Fruit fly (Drosophila melanogaster) Kc167 (cell line): Measurements from ENCODE around the gene RpL7.

ENCODE experiments used
- Myc ChIP-seq: fragments of >200 bp; optimal IDR thresholded peaks from 2 replicates; lab custom pipeline; 2017; ENCODE audit warnings: missing external identifiers
- Sin3A ChIP-seq: fragments of >200 bp; optimal IDR thresholded peaks from 2 replicates; lab custom pipeline; 2018; ENCODE audit warnings: missing external identifiers
- h ChIP-seq: fragments of >200 bp; optimal IDR thresholded peaks from 3 replicates; lab custom pipeline; 2018; ENCODE audit warnings: missing external identifiers
- insv ChIP-seq: fragments of >200 bp; optimal IDR thresholded peaks from 3 replicates; lab custom pipeline; 2018; ENCODE audit warnings: missing external identifiers
- psq ChIP-seq: fragments of >200 bp; optimal IDR thresholded peaks from 2 replicates; lab custom pipeline; 2017; ENCODE audit warnings: missing external identifiers
- ttk ChIP-seq: sonication (Bioruptor generic); optimal IDR thresholded peaks from 2 replicates; lab custom pipeline; 2017; ENCODE audit warnings: missing external identifiers

RpL7 gene

DNA sequence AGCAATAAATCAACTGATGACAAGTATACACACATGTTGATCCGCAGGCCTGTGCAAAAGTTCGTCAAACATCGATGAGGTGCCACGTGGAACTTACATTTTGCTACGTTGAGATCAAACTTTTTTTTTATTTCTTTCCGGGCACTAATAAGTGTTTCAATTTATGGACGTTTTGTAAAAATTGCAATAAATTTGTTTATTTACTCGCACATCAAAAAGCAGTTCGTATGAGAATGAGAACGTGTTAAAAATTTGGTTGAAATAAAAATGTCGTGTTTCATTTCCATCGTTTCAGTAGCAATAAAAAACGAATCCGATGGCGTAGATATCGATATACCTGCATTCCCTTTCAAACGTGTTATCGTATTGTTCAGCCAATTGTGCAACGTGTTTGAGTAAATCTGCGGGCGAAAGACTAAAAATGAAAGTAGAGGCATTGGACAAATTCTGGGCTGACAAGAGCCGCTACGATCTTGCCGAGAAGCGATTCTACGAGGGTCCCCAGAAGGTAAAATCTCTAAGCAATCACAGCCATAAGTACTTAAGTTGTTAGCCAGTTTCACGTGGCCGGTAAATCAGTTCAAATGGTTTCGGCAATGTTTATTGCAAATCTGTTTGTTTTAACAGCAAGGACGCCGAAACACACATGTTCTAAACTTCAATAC lies 31.5 kb downstream of the RpL7 start, which contains the start of gene eEF1delta:
Gene eEF1delta (plus strand): TSS at position 356 of the 665 bp plus-strand sequence.
- TF ChIP-seq h (no peak), Myc (lab: Kevin White, UChicago) (no peak), ttk (no peak), insv (lab: Kevin White, UChicago) (no peak), Sin3A (lab: Kevin White, UChicago) (no peak), psq (lab: Kevin White, UChicago) (no peak)

DNA sequence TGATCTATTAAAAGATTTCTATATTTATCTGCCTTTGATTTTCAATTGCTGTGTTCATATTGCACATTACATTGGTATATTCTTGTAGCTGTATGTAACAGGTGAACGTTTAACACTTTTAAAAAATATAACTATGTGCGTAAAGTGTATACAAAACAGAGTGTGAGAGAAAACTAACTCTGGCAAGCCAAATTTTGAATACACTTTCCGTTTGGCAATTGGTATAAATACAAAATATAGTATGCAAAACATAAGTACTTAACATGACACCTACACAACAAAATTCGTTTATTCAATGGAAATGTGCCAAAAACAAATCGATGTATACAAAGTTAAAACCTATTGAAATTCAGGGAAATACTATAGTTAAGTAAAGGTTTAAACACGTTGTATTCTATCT lies 32.0 kb downstream of the RpL7 start:
- TF ChIP-seq Myc (lab: Kevin White, UChicago) = no peak
- TF ChIP-seq h = no peak
- TF ChIP-seq Sin3A (lab: Kevin White, UChicago) = no peak
- TF ChIP-seq insv (lab: Kevin White, UChicago) = no peak
- TF ChIP-seq ttk = no peak
- no peak for TF ChIP-seq psq (lab: Kevin White, UChicago)

- TF ChIP-seq insv (lab: Kevin White, UChicago) = no peak
Observed at dm6 chr2L:10237725-10238446, 37.1 kb downstream of the RpL7 start, which contains the start of gene mthl15. Gene mthl15, minus strand, starts transcription at chr2L:10238317.

DNA sequence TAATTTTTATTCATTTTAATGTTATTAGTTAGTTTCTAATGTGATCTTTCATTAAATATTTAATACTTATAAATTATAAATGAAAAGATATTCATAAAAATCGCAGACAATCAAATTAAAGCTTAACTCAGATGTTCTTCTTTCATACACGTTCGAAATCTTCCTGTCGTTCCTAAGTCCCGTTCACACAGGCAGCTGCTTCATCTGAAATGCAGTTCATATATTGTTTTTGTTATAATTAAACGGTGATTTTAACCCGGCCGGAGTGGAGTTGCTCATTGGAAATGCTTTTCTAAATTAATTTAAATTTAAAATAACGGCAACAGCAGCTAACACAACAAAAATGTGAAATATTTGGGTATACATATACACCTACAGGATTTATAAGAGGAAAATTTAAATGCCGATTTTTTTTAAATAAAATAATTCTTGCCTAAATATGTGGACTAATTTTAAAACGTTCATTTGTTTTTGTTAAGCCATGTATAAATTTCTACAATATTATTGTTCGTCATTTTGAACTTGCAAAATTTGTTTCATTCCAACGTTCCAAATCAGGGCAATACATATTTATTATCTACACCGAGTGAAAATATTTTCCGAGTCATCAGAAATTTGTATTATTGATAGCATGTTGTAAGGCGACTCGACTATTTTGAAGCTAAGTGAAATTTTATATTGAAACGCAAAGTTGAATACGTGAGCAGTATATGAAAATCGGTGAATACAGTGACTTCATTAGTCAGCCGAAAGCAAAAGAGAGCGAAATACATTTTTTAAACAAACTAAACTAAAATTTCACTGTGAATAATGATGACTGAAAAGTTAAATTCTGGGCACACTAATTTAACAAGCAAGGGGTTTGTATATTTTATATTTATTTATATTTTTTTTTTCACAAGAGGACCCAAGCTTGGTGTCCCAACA lies 38.2 kb downstream of the RpL7 start, which contains the start of gene me31B:
Gene me31B (plus strand): TSS at position 616 of the 927 bp plus-strand sequence.
- TF ChIP-seq Myc (lab: Kevin White, UChicago) = no peak
- TF ChIP-seq h = no peak
- TF ChIP-seq Sin3A (lab: Kevin White, UChicago) = no peak
- TF ChIP-seq insv (lab: Kevin White, UChicago) = no peak
- TF ChIP-seq ttk = no peak
- no peak for TF ChIP-seq psq (lab: Kevin White, UChicago)

DNA sequence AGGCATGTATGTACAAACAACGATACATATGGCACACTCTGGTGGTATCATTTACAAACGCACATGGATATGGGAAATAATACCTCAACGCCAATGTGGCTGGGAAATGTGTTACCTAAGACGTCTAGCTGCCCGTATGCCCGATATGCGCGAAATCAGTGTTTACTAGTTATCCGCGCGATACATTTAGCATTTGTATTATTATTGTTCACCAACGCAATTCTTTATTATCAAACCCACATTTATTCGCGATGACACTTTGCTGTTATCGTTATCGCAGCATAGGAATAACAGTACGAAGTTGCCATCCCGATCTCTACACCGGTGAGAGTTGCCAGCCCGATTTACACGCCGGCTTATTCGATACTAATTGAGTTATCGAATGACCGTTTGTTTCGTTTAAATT lies 46.0 kb downstream of the RpL7 start, which contains the start of gene chico:
Gene chico (minus strand): TSS at position 294 of the 406 bp plus-strand sequence.
- TF ChIP-seq psq (lab: Kevin White, UChicago) (no peak), Sin3A (lab: Kevin White, UChicago) (no peak), h (no peak), insv (lab: Kevin White, UChicago) (no peak), ttk (no peak), Myc (lab: Kevin White, UChicago) (no peak)

dm6 chr2L:10249655-10250202 lies 48.9 kb downstream of the RpL7 start:
- TF ChIP-seq psq (lab: Kevin White, UChicago) = no peak
- no peak for TF ChIP-seq ttk
- TF ChIP-seq h = no peak
- no peak for TF ChIP-seq Myc (lab: Kevin White, UChicago)
- TF ChIP-seq Sin3A (lab: Kevin White, UChicago) = no peak
- TF ChIP-seq insv (lab: Kevin White, UChicago) = no peak

DNA sequence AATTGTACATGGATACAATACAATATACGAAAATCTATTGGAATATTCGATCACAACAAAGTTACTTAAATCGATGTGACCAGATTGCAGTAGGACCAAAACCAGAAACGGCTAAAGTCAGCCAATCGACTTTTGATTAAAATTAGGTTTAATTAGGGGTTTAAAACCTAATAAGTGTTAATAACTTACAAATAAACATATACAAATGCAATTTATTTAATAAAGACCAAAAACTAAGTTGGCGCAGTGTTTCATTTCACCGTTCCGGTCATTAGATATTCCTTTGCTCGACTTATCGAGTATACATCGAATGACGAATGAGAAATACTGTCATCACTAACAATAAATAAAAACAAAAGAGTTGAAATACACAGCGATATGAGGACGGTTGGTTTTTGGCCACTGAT lies 49.6 kb downstream of the RpL7 start, which contains the start of the genes bsk and CG31717:
Gene bsk (minus strand): TSS at position 61 of the 407 bp plus-strand sequence.
Gene CG31717 (plus strand): TSS at position 297 of the 407 bp plus-strand sequence.
- TF ChIP-seq insv (lab: Kevin White, UChicago) (no peak), ttk (no peak), Sin3A (lab: Kevin White, UChicago) (no peak)

- no peak for TF ChIP-seq ttk
- no peak for TF ChIP-seq Myc (lab: Kevin White, UChicago)
- no peak for TF ChIP-seq h
- TF ChIP-seq psq (lab: Kevin White, UChicago) = no peak
- no peak for TF ChIP-seq insv (lab: Kevin White, UChicago)
- TF ChIP-seq Sin3A (lab: Kevin White, UChicago) = no peak
Observed at dm6 chr2L:10251592-10251991, 50.8 kb downstream of the RpL7 start, which contains the start of gene Ror. Gene Ror, plus strand, starts transcription at chr2L:10251843.
